Worm (Caenorhabditis elegans) whole organism, L4 larva: ENCODE data around the gene F13A7.12.

ENCODE experiments used
- D1046.2 ChIP-seq: fragments of 200-800 bp; sonication (Bioruptor generic); IDR thresholded peaks from 2 replicates; pipeline ENCODE4 v1.3.6; 2022; ENCODE audit warnings: missing genetic modification characterization, missing compliant biosample characterization
- F10B5.3 ChIP-seq: sonication (generic microtip); optimal IDR thresholded peaks from 2 replicates; lab custom pipeline; 2016; ENCODE audit warnings: mild to moderate bottlenecking, missing genetic modification characterization, missing compliant biosample characterization
- R02D3.7 ChIP-seq: fragments of 150-350 bp; sonication (generic microtip); optimal IDR thresholded peaks from 3 replicates; lab custom pipeline; 2014; ENCODE audit warnings: missing biosample characterization, missing genetic modification characterization
- T26A8.4 ChIP-seq: fragments of 200-800 bp; sonication (Bioruptor generic); IDR thresholded peaks from 2 replicates; pipeline ENCODE4 v1.3.6; 2022; ENCODE audit warnings: missing genetic modification characterization, missing compliant biosample characterization
- Y105C5A.15 ChIP-seq: fragments of 200-800 bp; sonication (Bioruptor generic); IDR thresholded peaks from 2 replicates; pipeline ENCODE4 v1.3.6; 2022; ENCODE audit warnings: missing genetic modification characterization, missing compliant biosample characterization
- Y75B8A.6 ChIP-seq: fragments of 200-800 bp; sonication (Bioruptor generic); IDR thresholded peaks from 2 replicates; pipeline ENCODE4 v1.3.6; 2022; ENCODE audit warnings: missing genetic modification reagents, missing genetic modification characterization, missing compliant biosample characterization
- ZK337.2 ChIP-seq: fragments of 200-800 bp; sonication (Bioruptor generic); IDR thresholded peaks from 2 replicates; pipeline ENCODE4 v1.3.6; 2022; ENCODE audit warnings: missing genetic modification reagents, missing genetic modification characterization, missing compliant biosample characterization
- aha-1 ChIP-seq: fragments of 150-350 bp; peaks from one replicate; lab custom pipeline; 2014; ENCODE audit warnings: missing biosample characterization, missing genetic modification characterization
- ama-1 ChIP-seq: fragments of 150-350 bp; optimal IDR thresholded peaks from 2 replicates; lab custom pipeline; 2014; ENCODE audit warnings: inconsistent platforms, mixed read lengths
- attf-4 ChIP-seq: sonication (generic microtip); optimal IDR thresholded peaks from 3 replicates; lab custom pipeline; 2017; ENCODE audit warnings: missing biosample characterization, missing genetic modification characterization
- cey-2 ChIP-seq: sonication (generic microtip); optimal IDR thresholded peaks from 3 replicates; lab custom pipeline; 2017; ENCODE audit warnings: missing genetic modification characterization, mild to moderate bottlenecking, missing compliant biosample characterization, antibody characterized with exemption, borderline replicate concordance; ENCODE audit not compliant: insufficient read depth
- ctbp-1 ChIP-seq: fragments of 200-800 bp; sonication (Bioruptor generic); IDR thresholded peaks from 2 replicates; pipeline ENCODE4 v1.3.6; 2022; ENCODE audit warnings: missing genetic modification reagents, missing genetic modification characterization, missing compliant biosample characterization
- dmd-9 ChIP-seq: fragments of 200-800 bp; sonication (Bioruptor generic); IDR thresholded peaks from 2 replicates; pipeline ENCODE4 v1.3.6; 2022; ENCODE audit warnings: missing genetic modification reagents, missing genetic modification characterization, missing compliant biosample characterization
- dpl-1 ChIP-seq: fragments of 150-350 bp; optimal IDR thresholded peaks from 2 replicates; lab custom pipeline; 2014; ENCODE audit warnings: missing biosample characterization, missing genetic modification reagents, missing genetic modification characterization
- egl-27 ChIP-seq: sonication (generic microtip); optimal IDR thresholded peaks from 3 replicates; lab custom pipeline; 2017; ENCODE audit warnings: missing biosample characterization, missing genetic modification reagents, missing genetic modification characterization
- egl-43 ChIP-seq: fragments of 200-800 bp; sonication (Bioruptor generic); IDR thresholded peaks from 2 replicates; pipeline ENCODE4 v1.3.6; 2022; ENCODE audit warnings: missing genetic modification reagents, missing genetic modification characterization, missing compliant biosample characterization
- fos-1 ChIP-seq: fragments of 150-350 bp; optimal IDR thresholded peaks from 2 replicates; lab custom pipeline; 2014; ENCODE audit warnings: missing biosample characterization, missing genetic modification characterization
- hif-1 ChIP-seq, 2 experiments: sonication (generic microtip); optimal IDR thresholded peaks; 2 replicates each; lab custom pipeline; 2016 to 2017; ENCODE audit warnings: missing compliant biosample characterization in 2 of 2, missing genetic modification characterization in 2 of 2, missing genetic modification reagents in 2 of 2, missing genotype in 2 of 2, mild to moderate bottlenecking in 1 of 2
- hmg-1.1 ChIP-seq: fragments of 200-800 bp; sonication (Bioruptor generic); IDR thresholded peaks from 2 replicates; pipeline ENCODE4 v1.3.6; 2022; ENCODE audit warnings: missing genetic modification reagents, missing genetic modification characterization, missing compliant biosample characterization
- jun-1 ChIP-seq: fragments of 150-350 bp; optimal IDR thresholded peaks from 2 replicates; lab custom pipeline; 2014; ENCODE audit warnings: missing biosample characterization, missing genetic modification reagents, missing genetic modification characterization
- lim-7 ChIP-seq: fragments of 200-800 bp; sonication (Bioruptor generic); IDR thresholded peaks from 2 replicates; pipeline ENCODE4 v1.3.6; 2022; ENCODE audit warnings: missing genetic modification characterization, missing compliant biosample characterization
- lin-1 ChIP-seq: fragments of 200-800 bp; sonication (Bioruptor generic); IDR thresholded peaks from 2 replicates; pipeline ENCODE4 v1.3.6; 2022; ENCODE audit warnings: missing genetic modification reagents, missing genetic modification characterization, missing compliant biosample characterization
- lin-13 ChIP-seq: fragments of 150-350 bp; optimal IDR thresholded peaks from 2 replicates; lab custom pipeline; 2014; ENCODE audit warnings: missing biosample characterization, missing genetic modification reagents, missing genetic modification characterization
- lin-38 ChIP-seq: fragments of 200-800 bp; sonication (Bioruptor generic); IDR thresholded peaks from 2 replicates; pipeline ENCODE4 v1.3.6; 2022; ENCODE audit warnings: missing genetic modification reagents, missing genetic modification characterization, missing compliant biosample characterization
- lsy-2 ChIP-seq, 2 experiments: fragments of 150-350 bp in 1 of 2; sonication (generic microtip) in 1 of 2; optimal IDR thresholded peaks; 2 replicates each; lab custom pipeline; 2014 to 2017; ENCODE audit warnings: missing biosample characterization in 2 of 2, missing genetic modification characterization in 2 of 2
- madf-5 ChIP-seq, 2 experiments: fragments of 200-800 bp; sonication (Bioruptor generic); IDR thresholded peaks; 2 replicates each; pipeline ENCODE4 v1.3.6; 2022; ENCODE audit warnings: missing compliant biosample characterization in 2 of 2, missing genetic modification characterization in 2 of 2
- madf-9 ChIP-seq: fragments of 200-800 bp; sonication (Bioruptor generic); conservative IDR thresholded peaks from 2 replicates; pipeline ENCODE4 v1.3.6; 2022; ENCODE audit warnings: missing genetic modification reagents, missing genetic modification characterization, missing compliant biosample characterization
- mes-2 ChIP-seq: sonication (generic microtip); optimal IDR thresholded peaks from 2 replicates; lab custom pipeline; 2016; ENCODE audit warnings: missing genotype, mild to moderate bottlenecking, missing genetic modification characterization, missing compliant biosample characterization; ENCODE audit not compliant: poor library complexity, severe bottlenecking
- mxl-3 ChIP-seq: fragments of 200-800 bp; sonication (Bioruptor generic); optimal IDR thresholded peaks from 2 replicates; lab custom pipeline; 2018; ENCODE audit warnings: mild to moderate bottlenecking, missing genetic modification characterization, missing compliant biosample characterization
- nhr-10 ChIP-seq: fragments of 150-350 bp; optimal IDR thresholded peaks from 2 replicates; lab custom pipeline; 2014; ENCODE audit warnings: missing biosample characterization, missing genetic modification characterization
- nhr-111 ChIP-seq: fragments of 200-800 bp; sonication (Bioruptor generic); optimal IDR thresholded peaks from 2 replicates; lab custom pipeline; 2018; ENCODE audit warnings: mild to moderate bottlenecking, missing genetic modification characterization, missing compliant biosample characterization
- nhr-42 ChIP-seq: fragments of 200-800 bp; sonication (Bioruptor generic); IDR thresholded peaks from 2 replicates; pipeline ENCODE4 v1.3.6; 2022; ENCODE audit warnings: missing genetic modification characterization, missing compliant biosample characterization
- rbr-2 ChIP-seq: sonication (generic microtip); optimal IDR thresholded peaks from 2 replicates; lab custom pipeline; 2016; ENCODE audit warnings: missing genotype, missing genetic modification characterization, missing compliant biosample characterization
- set-16 ChIP-seq: fragments of 200-800 bp; sonication (Bioruptor generic); IDR thresholded peaks from 2 replicates; pipeline ENCODE4 v1.3.6; 2022; ENCODE audit warnings: missing genetic modification reagents, missing genetic modification characterization, missing compliant biosample characterization
- skn-1 ChIP-seq: fragments of 150-350 bp; optimal IDR thresholded peaks from 2 replicates; lab custom pipeline; 2014; ENCODE audit warnings: missing biosample characterization, missing genetic modification characterization
- snpc-1.2 ChIP-seq: fragments of 200-800 bp; sonication (Bioruptor generic); IDR thresholded peaks from 2 replicates; pipeline ENCODE4 v1.3.6; 2022; ENCODE audit warnings: missing genetic modification reagents, missing genetic modification characterization, missing compliant biosample characterization
- snpc-4 ChIP-seq: fragments of 150-350 bp; optimal IDR thresholded peaks from 2 replicates; lab custom pipeline; 2014; ENCODE audit warnings: missing biosample characterization, missing genetic modification characterization
- tag-97 ChIP-seq: fragments of 200-800 bp; sonication (Bioruptor generic); IDR thresholded peaks from 2 replicates; pipeline ENCODE4 v1.3.6; 2022; ENCODE audit warnings: missing genetic modification characterization, missing compliant biosample characterization
- unc-62 ChIP-seq, 3 experiments: fragments of 150-350 bp in 1 of 3; sonication (generic microtip); optimal IDR thresholded peaks in 2 of 3; peaks in 1 of 3; 1 replicate in 1 of 3; 2 replicates in 2 of 3; lab custom pipeline; 2014 to 2017; ENCODE audit warnings: missing biosample characterization in 3 of 3, missing genetic modification characterization in 3 of 3, missing genetic modification reagents in 3 of 3, missing genotype in 1 of 3
- zip-11 ChIP-seq: fragments of 200-800 bp; sonication (Bioruptor generic); IDR thresholded peaks from 2 replicates; pipeline ENCODE4 v1.3.6; 2022; ENCODE audit warnings: missing genetic modification characterization, missing compliant biosample characterization

The F13A7.12 gene

DNA sequence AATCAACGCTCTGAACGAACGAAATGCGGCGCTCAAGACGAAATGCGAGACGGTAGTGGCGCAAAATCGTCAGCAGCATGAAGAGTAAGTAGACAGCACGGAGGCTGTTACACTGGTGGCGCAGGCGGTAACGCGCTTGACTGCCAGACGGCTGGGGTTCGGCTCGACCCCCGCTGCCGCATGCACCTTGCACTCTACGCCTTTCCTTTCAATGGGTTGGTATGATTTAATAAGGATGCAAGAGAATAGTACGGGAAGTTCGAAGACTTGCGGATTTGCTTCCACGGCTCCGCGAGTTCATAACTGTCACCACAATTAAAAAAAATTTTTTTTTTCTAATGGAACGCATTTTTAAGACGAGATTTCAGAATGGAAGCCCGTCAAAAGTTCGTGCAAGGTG, 25.8 kb upstream of the F13A7.12 start (continued):
- peak; percentile 65 to 79; a peak in 2 of 4 replicates for TF ChIP-seq madf-5 (GFP tag; IDR thresholded peaks at IDR 0.05; lab: Robert Waterston, UW)
- no peak for TF ChIP-seq snpc-4
- TF ChIP-seq madf-9 (GFP tag; lab: Robert Waterston, UW), result peak; percentile 75
- no peak for TF ChIP-seq skn-1

- TF ChIP-seq unc-62 (GFP tag; optimal IDR thresholded peaks at IDR 0.05 in 1 of 2; lab: Kevin White, UChicago) (peak in 1 of 2 experiments; percentile 62), unc-62 (tag; optimal IDR thresholded peaks at IDR 0.05; lab: Kevin White, UChicago) (no peak), fos-1 (tag; lab: Kevin White, UChicago) (no peak)
- TF ChIP-seq, all 104 proteins: peak for 1
Observed at ce11 chrV:16374676-16375075, 21.2 kb upstream of the F13A7.12 start, which contains the start of gene srv-34. TSS of gene srv-34 (minus strand) at chrV:16374776.

ce11 chrV:16376430-16376948, 19.4 kb upstream of the F13A7.12 start:
- TF ChIP-seq snpc-1.2, result 0 out of 2 replicates have a peak, but pooled peaks have one; percentile 41
- TF ChIP-seq lin-13, result no peak
- TF ChIP-seq set-16, result peak; percentile 95

DNA sequence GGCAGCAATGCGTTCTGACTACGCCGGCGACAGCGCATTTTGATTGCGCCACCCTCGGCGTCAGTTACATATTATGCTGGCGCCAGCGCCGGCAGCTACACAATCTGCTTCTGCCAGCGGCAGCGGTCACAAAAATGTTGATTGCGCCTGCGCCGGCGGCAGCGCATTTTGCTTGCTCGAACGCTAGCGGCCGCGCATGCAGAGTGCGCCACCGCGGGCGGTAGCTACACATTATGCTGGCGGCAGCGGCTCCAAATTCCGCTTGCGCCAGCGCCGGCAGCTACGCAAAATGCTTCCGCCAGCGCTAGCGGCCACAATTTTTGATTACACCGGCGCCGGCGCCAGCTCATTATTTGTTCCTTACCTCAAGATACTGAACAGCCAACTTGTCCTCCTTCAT, 18.7 kb upstream of the F13A7.12 start:
- peak; percentile 25; the same call in 1 of the 2 replicates for TF ChIP-seq nhr-42 (GFP tag; lab: Robert Waterston, UW)
- TF ChIP-seq aha-1 (tag; lab: Kevin White, UChicago), result no peak
- TF ChIP-seq rbr-2 (tag; lab: Kevin White, UChicago), result no peak
- TF ChIP-seq ama-1, result no peak
- TF ChIP-seq lin-1 (GFP tag; lab: Robert Waterston, UW), result no peak
- TF ChIP-seq egl-43 (GFP tag; lab: Robert Waterston, UW), result peak; percentile 60; the same call in 1 of the 2 replicates
- TF ChIP-seq lsy-2 (tag; optimal IDR thresholded peaks at IDR 0.05; lab: Kevin White, UChicago), result no peak
- 0 out of 2 replicates have a peak, but pooled peaks have one; percentile 21 for TF ChIP-seq dmd-9 (GFP tag; lab: Robert Waterston, UW)
- TF ChIP-seq mes-2 (tag; lab: Kevin White, UChicago), result no peak
- no peak for TF ChIP-seq T26A8.4 (GFP tag; lab: Robert Waterston, UW)
- no peak for TF ChIP-seq nhr-111 (GFP tag; lab: Kevin White, UChicago)
- TF ChIP-seq set-16, result peak; percentile 91
- TF ChIP-seq D1046.2 (GFP tag; lab: Robert Waterston, UW), result peak; percentile 72; the same call in 1 of the 2 replicates
- no peak for TF ChIP-seq Y105C5A.15 (GFP tag; lab: Robert Waterston, UW)
- no peak for TF ChIP-seq cey-2 (tag; lab: Kevin White, UChicago)
- TF ChIP-seq hmg-1.1 (GFP tag; lab: Robert Waterston, UW), result no peak
- no peak for TF ChIP-seq Y75B8A.6 (GFP tag; lab: Robert Waterston, UW)

DNA sequence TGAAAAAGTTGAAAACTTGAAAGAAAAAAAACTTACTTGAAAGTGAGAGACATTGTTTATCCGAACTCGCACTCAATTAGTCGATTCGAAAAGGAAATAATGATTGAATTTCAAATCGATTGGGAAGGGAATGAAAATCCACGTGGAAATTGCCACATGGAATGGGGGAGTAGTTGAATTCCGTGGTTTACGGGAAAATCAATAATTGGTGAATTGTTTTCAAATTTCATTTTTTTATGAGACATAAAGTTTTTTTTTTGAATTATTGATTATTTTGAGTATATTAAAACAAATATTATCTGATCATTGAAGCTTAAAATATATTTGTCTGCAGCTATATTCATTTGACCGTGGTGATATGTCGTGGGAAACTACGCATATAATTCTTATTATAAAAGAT, 18.0 kb upstream of the F13A7.12 start, which contains the start of gene F13A7.1:
Gene F13A7.1, minus strand, starts transcription at position 101 of the 400 bp plus-strand sequence.
- TF ChIP-seq hif-1 (tag; optimal IDR thresholded peaks at IDR 0.05; lab: Kevin White, UChicago) (no peak), dpl-1 (no peak), tag-97 (no peak), nhr-10 (no peak), nhr-42 (GFP tag; lab: Robert Waterston, UW) (no peak), madf-9 (GFP tag; lab: Robert Waterston, UW) (no peak), madf-5 (GFP tag; IDR thresholded peaks at IDR 0.05; lab: Robert Waterston, UW) (no peak), mxl-3 (GFP tag; lab: Kevin White, UChicago) (no peak), attf-4 (no peak), ctbp-1 (no peak), egl-27 (no peak), F10B5.3 (no peak), lin-1 (GFP tag; lab: Robert Waterston, UW) (no peak), zip-11 (GFP tag; lab: Robert Waterston, UW) (no peak), T26A8.4 (GFP tag; lab: Robert Waterston, UW) (no peak), ZK337.2 (GFP tag; lab: Robert Waterston, UW) (no peak), lim-7 (GFP tag; lab: Robert Waterston, UW) (no peak), jun-1 (tag; lab: Kevin White, UChicago) (no peak), R02D3.7 (tag; lab: Kevin White, UChicago) (no peak), lin-38 (GFP tag; lab: Robert Waterston, UW) (no peak)
